Worm (Caenorhabditis elegans): ENCODE data around the gene cca-1.

cca-1 gene

ce11 chrX:7883994-7884393 lies 8.2 kb upstream of the cca-1 start, which contains the start of gene pcyt-2.2:
Gene pcyt-2.2 (plus strand): TSS chrX:7884294.
- no peak for TF ChIP-seq ets-5 (GFP tag; IDR thresholded peaks at IDR 0.05)
- TF ChIP-seq lin-14 (GFP tag; optimal IDR thresholded peaks at IDR 0.05) = peak; percentile 24
- no peak for TF ChIP-seq fkh-8 (tag; optimal IDR thresholded peaks at IDR 0.05)

- TF ChIP-seq mep-1 (tag; optimal IDR thresholded peaks at IDR 0.05) (no peak), pqm-1 (tag; optimal IDR thresholded peaks at IDR 0.05) (no peak), dsc-1 (tag; optimal IDR thresholded peaks at IDR 0.05) (no peak), nhr-77 (tag; optimal IDR thresholded peaks at IDR 0.05) (no peak), fkh-8 (tag; optimal IDR thresholded peaks at IDR 0.05) (no peak), pax-3 (tag; optimal IDR thresholded peaks at IDR 0.05) (no peak), ztf-4 (tag; optimal IDR thresholded peaks at IDR 0.05) (no peak), lsy-2 (tag; optimal IDR thresholded peaks at IDR 0.05) (no peak), C34B4.2 (tag; optimal IDR thresholded peaks at IDR 0.05) (no peak), lin-35 (GFP tag; optimal IDR thresholded peaks at IDR 0.05) (no peak), mef-2 (tag; optimal IDR thresholded peaks at IDR 0.05) (no peak), lin-15B (tag; optimal IDR thresholded peaks at IDR 0.05) (no peak), C16A3.4 (tag; optimal IDR thresholded peaks at IDR 0.05) (no peak), hlh-4 (tag; optimal IDR thresholded peaks at IDR 0.05) (no peak), swsn-7 (tag; optimal IDR thresholded peaks at IDR 0.05) (no peak), nhr-19 (GFP tag; conservative IDR thresholded peaks at IDR 0.05) (no peak), aha-1 (tag; optimal IDR thresholded peaks at IDR 0.05) (no peak), isw-1 (GFP tag; IDR thresholded peaks at IDR 0.05) (no peak), fkh-4 (tag; optimal IDR thresholded peaks at IDR 0.05; ENCODE audit: borderline replicate concordance) (no peak), nhr-90 (tag; optimal IDR thresholded peaks at IDR 0.05; ENCODE audit: poor library complexity) (no peak)
Measured at ce11 chrX:7881307-7881706, 5.6 kb upstream of the cca-1 start.

- TF ChIP-seq blmp-1 (tag; optimal IDR thresholded peaks at IDR 0.05) (peak; percentile 17), aha-1 (tag; optimal IDR thresholded peaks at IDR 0.05) (no peak), ceh-90 (tag; optimal IDR thresholded peaks at IDR 0.05) (no peak), grh-1 (GFP tag; IDR thresholded peaks at IDR 0.05) (no peak), Y116A8C.19 (tag; optimal IDR thresholded peaks at IDR 0.05; ENCODE audit: borderline replicate concordance) (no peak), skn-1 (tag; optimal IDR thresholded peaks at IDR 0.05) (no peak), C16A3.4 (tag; optimal IDR thresholded peaks at IDR 0.05) (no peak), ets-5 (GFP tag; IDR thresholded peaks at IDR 0.05) (no peak), elt-3 (tag; optimal IDR thresholded peaks at IDR 0.05) (peak in 1 of 6 experiments; percentile 2), nhr-20 (tag; optimal IDR thresholded peaks at IDR 0.05) (no peak), sptf-1 (tag; optimal IDR thresholded peaks at IDR 0.05) (no peak), hlh-17 (GFP tag; optimal IDR thresholded peaks at IDR 0.05; ENCODE audit: borderline replicate concordance) (no peak), ceh-88 (GFP tag; IDR thresholded peaks at IDR 0.05) (no peak), hlh-4 (tag; optimal IDR thresholded peaks at IDR 0.05) (no peak), nhr-19 (GFP tag; conservative IDR thresholded peaks at IDR 0.05) (no peak), pag-3 (tag; optimal IDR thresholded peaks at IDR 0.05; ENCODE audit: borderline replicate concordance, insufficient read depth) (no peak), nhr-11 (tag; optimal IDR thresholded peaks at IDR 0.05) (no peak), nhr-84 (tag; optimal IDR thresholded peaks at IDR 0.05) (no peak), vab-15 (tag; optimal IDR thresholded peaks at IDR 0.05) (no peak), lin-14 (GFP tag; optimal IDR thresholded peaks at IDR 0.05) (peak; percentile 21), nhr-76 (tag; optimal IDR thresholded peaks at IDR 0.05) (no peak)
Measured at ce11 chrX:7880848-7881247, 5.1 kb upstream of the cca-1 start, which contains the start of gene C39D10.8. Gene C39D10.8 (minus strand): TSS chrX:7880948.

DNA sequence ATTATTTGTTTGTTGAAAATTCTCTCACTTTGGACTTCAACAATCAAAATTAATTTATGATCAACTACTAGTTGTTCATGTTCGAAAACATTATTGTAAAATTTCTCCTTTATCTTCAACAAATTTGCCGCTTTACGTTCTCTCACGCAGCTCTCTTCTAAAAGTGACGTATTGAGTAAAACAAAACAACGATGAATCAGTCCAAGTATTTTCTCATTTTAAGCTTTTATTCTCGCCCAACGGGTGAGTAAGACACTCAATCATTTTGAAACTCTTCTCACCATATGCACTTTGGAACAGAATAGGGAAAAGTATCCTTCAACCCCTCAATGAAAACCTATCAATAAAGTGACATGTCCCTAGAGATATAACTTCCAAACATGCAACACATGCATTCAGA lies 2.4 kb downstream of the cca-1 start:
- no peak for TF ChIP-seq efl-1 (optimal IDR thresholded peaks at IDR 0.05)
- TF ChIP-seq efl-1 (GFP tag; optimal IDR thresholded peaks at IDR 0.05 in 1 of 2) = no peak
- no peak for TF ChIP-seq nhr-71 (tag; optimal IDR thresholded peaks at IDR 0.05)
- TF ChIP-seq lin-35 (GFP tag; optimal IDR thresholded peaks at IDR 0.05) = no peak
- no peak for TF ChIP-seq efl-3 (GFP tag; optimal IDR thresholded peaks at IDR 0.05)
- TF ChIP-seq skn-1 (tag; optimal IDR thresholded peaks at IDR 0.05) = no peak
- no peak for TF ChIP-seq unc-86 (tag; optimal IDR thresholded peaks at IDR 0.05)
- TF ChIP-seq fkh-4 (tag; optimal IDR thresholded peaks at IDR 0.05; ENCODE audit: borderline replicate concordance) = no peak
- no peak for TF ChIP-seq nhr-85 (tag)
- no peak for TF ChIP-seq egl-13 (tag; optimal IDR thresholded peaks at IDR 0.05)

All from whole organism, L1 larva.